Fruit fly (Drosophila melanogaster) whole organism, prepupa: ENCODE measurements around the gene CG9541.

Experiments
- Blimp-1 ChIP-seq: fragments of 200-800 bp; sonication (Bioruptor generic); optimal IDR thresholded peaks from 3 replicates; lab custom pipeline; 2017; ENCODE audit warnings: missing biosample characterization, missing genetic modification characterization, mild to moderate bottlenecking, moderate library complexity, missing genetic modification reagents
- CG10631 ChIP-seq: fragments of 200-800 bp; sonication (Bioruptor generic); optimal IDR thresholded peaks from 2 replicates; lab custom pipeline; 2016; ENCODE audit warnings: missing biosample characterization, missing genetic modification characterization
- CG10669 ChIP-seq: fragments of 200-800 bp; sonication (Bioruptor generic); optimal IDR thresholded peaks from 3 replicates; lab custom pipeline; 2018; ENCODE audit warnings: missing biosample characterization, mild to moderate bottlenecking, missing genetic modification characterization, moderate library complexity
- CG11294 ChIP-seq: fragments of 200-800 bp; sonication (Bioruptor generic); IDR thresholded peaks from 2 replicates; pipeline ENCODE4 v1.3.6; 2022; ENCODE audit warnings: missing biosample characterization, missing genetic modification characterization
- CG11762 ChIP-seq: fragments of 200-800 bp; sonication (Bioruptor generic); optimal IDR thresholded peaks from 3 replicates; lab custom pipeline; 2016; ENCODE audit warnings: missing biosample characterization, missing genetic modification characterization; ENCODE audit not compliant: insufficient read depth
- CG11902 ChIP-seq: fragments of 200-800 bp; sonication (Bioruptor generic); optimal IDR thresholded peaks from 3 replicates; lab custom pipeline; 2016; ENCODE audit warnings: missing biosample characterization, missing genetic modification characterization
- CG1621 ChIP-seq: fragments of 200-800 bp; sonication (Bioruptor generic); optimal IDR thresholded peaks from 3 replicates; lab custom pipeline; 2018; ENCODE audit warnings: missing biosample characterization, mild to moderate bottlenecking, missing genetic modification characterization
- CG3032 ChIP-seq: fragments of 200-800 bp; optimal IDR thresholded peaks from 2 replicates; lab custom pipeline; 2019; ENCODE audit warnings: missing biosample characterization, mild to moderate bottlenecking, missing genetic modification characterization, moderate library complexity
- CG32006 ChIP-seq: fragments of 200-800 bp; sonication (Bioruptor generic); optimal IDR thresholded peaks from 3 replicates; lab custom pipeline; 2017; ENCODE audit warnings: missing biosample characterization, mild to moderate bottlenecking, missing genetic modification characterization
- CG34406 ChIP-seq: fragments of 200-800 bp; sonication (Bioruptor generic); optimal IDR thresholded peaks from 3 replicates; lab custom pipeline; 2016; ENCODE audit warnings: missing biosample characterization, missing genetic modification characterization
- CG4318 ChIP-seq: fragments of 200-800 bp; sonication (Bioruptor generic); optimal IDR thresholded peaks from 3 replicates; lab custom pipeline; 2017; ENCODE audit warnings: missing biosample characterization, mild to moderate bottlenecking, missing genetic modification characterization
- CG6163 ChIP-seq: fragments of 200-800 bp; sonication (Bioruptor generic); IDR thresholded peaks from 3 replicates; pipeline ENCODE4 v1.3.6; 2022; ENCODE audit warnings: missing biosample characterization, missing genetic modification characterization
- CG6276 ChIP-seq: fragments of 200-800 bp; sonication (Bioruptor generic); optimal IDR thresholded peaks from 2 replicates; lab custom pipeline; 2017; ENCODE audit warnings: missing biosample characterization, mild to moderate bottlenecking, missing genetic modification characterization
- CG6792 ChIP-seq: fragments of 200-800 bp; sonication (Bioruptor generic); optimal IDR thresholded peaks from 3 replicates; lab custom pipeline; 2016; ENCODE audit warnings: missing biosample characterization, missing genetic modification characterization
- CG6808 ChIP-seq: fragments of 200-800 bp; sonication (Bioruptor generic); optimal IDR thresholded peaks from 3 replicates; lab custom pipeline; 2017; ENCODE audit warnings: missing biosample characterization, missing genetic modification characterization, mild to moderate bottlenecking, moderate library complexity, missing genetic modification reagents
- CG6854 ChIP-seq: fragments of 200-800 bp; sonication (Bioruptor generic); optimal IDR thresholded peaks from 2 replicates; lab custom pipeline; 2017; ENCODE audit warnings: missing biosample characterization, mild to moderate bottlenecking, missing genetic modification characterization
- CG7368 ChIP-seq: fragments of 200-800 bp; sonication (Bioruptor generic); optimal IDR thresholded peaks from 3 replicates; lab custom pipeline; 2016; ENCODE audit warnings: missing biosample characterization, missing genetic modification characterization
- CG8119 ChIP-seq: fragments of 200-800 bp; sonication (Bioruptor generic); IDR thresholded peaks from 3 replicates; pipeline ENCODE4 v1.3.6; 2022; ENCODE audit warnings: missing biosample characterization, missing genetic modification characterization
- CG8319 ChIP-seq: fragments of 200-800 bp; sonication (Bioruptor generic); optimal IDR thresholded peaks from 3 replicates; lab custom pipeline; 2016; ENCODE audit warnings: missing biosample characterization, missing genetic modification characterization
- CG8632 ChIP-seq: fragments of 200-800 bp; sonication (Bioruptor generic); optimal IDR thresholded peaks from 3 replicates; lab custom pipeline; 2016; ENCODE audit warnings: missing biosample characterization, missing genetic modification characterization
- CG9139 ChIP-seq: fragments of 200-800 bp; sonication (Bioruptor generic); optimal IDR thresholded peaks from 3 replicates; lab custom pipeline; 2017; ENCODE audit warnings: missing biosample characterization, mild to moderate bottlenecking, missing genetic modification characterization
- Eip75B ChIP-seq: fragments of 200-800 bp; sonication (Bioruptor generic); optimal IDR thresholded peaks from 3 replicates; lab custom pipeline; 2016; ENCODE audit warnings: missing biosample characterization, missing genetic modification characterization
- Eip93F ChIP-seq: fragments of 200-800 bp; sonication (Bioruptor generic); optimal IDR thresholded peaks from 2 replicates; lab custom pipeline; 2016; ENCODE audit warnings: missing biosample characterization, mild to moderate bottlenecking, missing genetic modification characterization
- Ets21C ChIP-seq: fragments of 200-800 bp; sonication (Bioruptor generic); optimal IDR thresholded peaks from 3 replicates; lab custom pipeline; 2016; ENCODE audit warnings: missing biosample characterization, missing genetic modification characterization
- Ets96B ChIP-seq: fragments of 200-800 bp; optimal IDR thresholded peaks from 2 replicates; lab custom pipeline; 2019; ENCODE audit warnings: missing biosample characterization, mild to moderate bottlenecking, missing genetic modification characterization, moderate library complexity
- Gug ChIP-seq: fragments of 200-800 bp; sonication (Bioruptor generic); IDR thresholded peaks from 2 replicates; pipeline ENCODE4 v1.3.6; 2022; ENCODE audit warnings: missing biosample characterization, missing genetic modification characterization
- Hr38 ChIP-seq: sonication (Bioruptor generic); optimal IDR thresholded peaks from 2 replicates; lab custom pipeline; 2016; ENCODE audit warnings: missing biosample characterization, missing genetic modification characterization
- Hr39 ChIP-seq: fragments of 200-800 bp; sonication (Bioruptor generic); optimal IDR thresholded peaks from 2 replicates; lab custom pipeline; 2016; ENCODE audit warnings: missing biosample characterization, missing genetic modification characterization
- Met ChIP-seq: fragments of 200-800 bp; sonication (Bioruptor generic); optimal IDR thresholded peaks from 3 replicates; lab custom pipeline; 2016; ENCODE audit warnings: missing biosample characterization, missing genetic modification characterization
- OdsH ChIP-seq: fragments of 200-800 bp; sonication (Bioruptor generic); optimal IDR thresholded peaks from 3 replicates; lab custom pipeline; 2016; ENCODE audit warnings: missing biosample characterization, missing genetic modification characterization
- Smox ChIP-seq: fragments of 200-800 bp; sonication (Bioruptor generic); optimal IDR thresholded peaks from 3 replicates; lab custom pipeline; 2016; ENCODE audit warnings: missing biosample characterization, missing genetic modification characterization
- Sox102F ChIP-seq: fragments of 200-800 bp; sonication (Bioruptor generic); optimal IDR thresholded peaks from 2 replicates; lab custom pipeline; 2016; ENCODE audit warnings: missing biosample characterization, mild to moderate bottlenecking, missing genetic modification characterization
- Sox14 ChIP-seq: fragments of 200-800 bp; sonication (Bioruptor generic); optimal IDR thresholded peaks from 3 replicates; lab custom pipeline; 2016; ENCODE audit warnings: missing biosample characterization, missing genetic modification characterization
- achi ChIP-seq: fragments of 200-800 bp; sonication (Bioruptor generic); optimal IDR thresholded peaks from 3 replicates; lab custom pipeline; 2016; ENCODE audit warnings: missing biosample characterization, missing genetic modification characterization
- acj6 ChIP-seq: fragments of 200-800 bp; sonication (Bioruptor generic); optimal IDR thresholded peaks from 3 replicates; lab custom pipeline; 2016; ENCODE audit warnings: missing biosample characterization, missing genetic modification characterization
- cyc ChIP-seq: fragments of 200-800 bp; sonication (Bioruptor generic); optimal IDR thresholded peaks from 3 replicates; lab custom pipeline; 2016; ENCODE audit warnings: missing biosample characterization, missing genetic modification characterization
- dac ChIP-seq: fragments of 200-800 bp; sonication (Bioruptor generic); optimal IDR thresholded peaks from 2 replicates; lab custom pipeline; 2017; ENCODE audit warnings: missing biosample characterization, mild to moderate bottlenecking, missing genetic modification characterization
- eg ChIP-seq: fragments of 200-800 bp; sonication (Bioruptor generic); IDR thresholded peaks from 3 replicates; pipeline ENCODE4 v1.3.6; 2022; ENCODE audit warnings: missing biosample characterization, missing genetic modification characterization
- esn ChIP-seq: fragments of 200-800 bp; sonication (Bioruptor generic); optimal IDR thresholded peaks from 2 replicates; lab custom pipeline; 2016; ENCODE audit warnings: missing biosample characterization, mild to moderate bottlenecking, missing genetic modification characterization, moderate library complexity
- fd85E ChIP-seq: fragments of 200-800 bp; sonication (Bioruptor generic); optimal IDR thresholded peaks from 3 replicates; lab custom pipeline; 2016; ENCODE audit warnings: missing biosample characterization, missing genetic modification characterization
- fkh ChIP-seq: fragments of 200-800 bp; sonication (Bioruptor generic); optimal IDR thresholded peaks from 3 replicates; lab custom pipeline; 2017; ENCODE audit warnings: missing biosample characterization, mild to moderate bottlenecking, missing genetic modification characterization, moderate library complexity
- lz ChIP-seq: fragments of 200-800 bp; sonication (Bioruptor generic); optimal IDR thresholded peaks from 3 replicates; lab custom pipeline; 2016; ENCODE audit warnings: missing biosample characterization, missing genetic modification characterization
- net ChIP-seq: fragments of 200-800 bp; sonication (Bioruptor generic); optimal IDR thresholded peaks from 3 replicates; lab custom pipeline; 2016; ENCODE audit warnings: missing biosample characterization, missing genetic modification characterization
- pdm3 ChIP-seq: fragments of 200-800 bp; sonication (Bioruptor generic); optimal IDR thresholded peaks from 3 replicates; lab custom pipeline; 2016; ENCODE audit warnings: missing biosample characterization, missing genetic modification characterization
- salr ChIP-seq, 2 experiments: fragments of 200-800 bp; sonication (Bioruptor generic); optimal IDR thresholded peaks; 3 replicates each; lab custom pipeline; 2016 to 2018; ENCODE audit warnings: missing biosample characterization in 2 of 2, missing genetic modification characterization in 2 of 2, mild to moderate bottlenecking in 1 of 2
- spab ChIP-seq: fragments of 200-800 bp; sonication (Bioruptor generic); optimal IDR thresholded peaks from 2 replicates; lab custom pipeline; 2017; ENCODE audit warnings: missing biosample characterization, mild to moderate bottlenecking, missing genetic modification characterization, missing genetic modification reagents
- ss ChIP-seq, 2 experiments: fragments of 200-800 bp; sonication (Bioruptor generic); optimal IDR thresholded peaks; 2 replicates in 1 of 2; 3 replicates in 1 of 2; lab custom pipeline; 2017 to 2018; ENCODE audit warnings: mild to moderate bottlenecking in 2 of 2, missing biosample characterization in 2 of 2, missing genetic modification characterization in 2 of 2, moderate library complexity in 1 of 2
- vri ChIP-seq: fragments of 200-800 bp; sonication (Bioruptor generic); optimal IDR thresholded peaks from 3 replicates; lab custom pipeline; 2016; ENCODE audit warnings: missing biosample characterization, mild to moderate bottlenecking, missing genetic modification characterization

Gene CG9541

dm6 chr2L:8923405-8923804 lies 51.8 kb downstream of the CG9541 start (continued):
- TF ChIP-seq CG6276 = no peak
- no peak for TF ChIP-seq Gug (GFP tag; lab: Robert Waterston, UW)
- peak; percentile 64; the same call in 2 of the 3 replicates for TF ChIP-seq CG8119
- TF ChIP-seq cyc = no peak
- no peak for TF ChIP-seq CG10669
- TF ChIP-seq CG8632 = no peak
- TF ChIP-seq lz (GFP tag; lab: Kevin White, UChicago) = peak; percentile 6
- TF ChIP-seq achi (GFP tag; lab: Kevin White, UChicago) = peak; percentile 1
- no peak for TF ChIP-seq Met (GFP tag; lab: Kevin White, UChicago)
- peak in 1 of 2 experiments; percentile 40 for TF ChIP-seq salr (GFP tag; optimal IDR thresholded peaks at IDR 0.05; lab: Kevin White, UChicago)
- TF ChIP-seq CG9139 (GFP tag; lab: Kevin White, UChicago) = no peak
- TF ChIP-seq OdsH (GFP tag; lab: Kevin White, UChicago) = no peak
- no peak for TF ChIP-seq CG11762 (GFP tag; lab: Kevin White, UChicago)
- TF ChIP-seq Ets96B (tag; lab: Kevin White, UChicago) = no peak
- TF ChIP-seq CG10631 (GFP tag; lab: Kevin White, UChicago) = peak; percentile 3
- no peak for TF ChIP-seq CG6808 (GFP tag; lab: Kevin White, UChicago)
- TF ChIP-seq CG11294 (GFP tag; lab: Robert Waterston, UW) = no peak; the same call in 1 of the 2 replicates
- no peak for TF ChIP-seq Blimp-1 (GFP tag; lab: Kevin White, UChicago)
- TF ChIP-seq CG1621 (tag; lab: Kevin White, UChicago) = no peak
- TF ChIP-seq acj6 = peak; percentile 12
- TF ChIP-seq CG4318 (GFP tag; lab: Kevin White, UChicago) = peak; percentile 10
- TF ChIP-seq CG6792 (GFP tag; lab: Kevin White, UChicago) = no peak
- peak; percentile 1 for TF ChIP-seq dac (GFP tag; lab: Kevin White, UChicago)
- no peak for TF ChIP-seq CG6854 (GFP tag; lab: Kevin White, UChicago)
- peak; percentile 61 for TF ChIP-seq eg (GFP tag; lab: Robert Waterston, UW)
- TF ChIP-seq vri (GFP tag; lab: Kevin White, UChicago) = no peak
- peak; percentile 6 for TF ChIP-seq Hr39
- no peak for TF ChIP-seq Smox (GFP tag; lab: Kevin White, UChicago)
- TF ChIP-seq CG6163 (GFP tag; lab: Robert Waterston, UW) = peak; percentile 37; the same call in 1 of the 3 replicates
- no peak for TF ChIP-seq CG8319 (GFP tag; lab: Kevin White, UChicago)
- no peak for TF ChIP-seq CG3032 (tag; lab: Kevin White, UChicago)
- TF ChIP-seq Sox14 (GFP tag; lab: Kevin White, UChicago) = peak; percentile 15
- no peak for TF ChIP-seq CG11902 (GFP tag; lab: Kevin White, UChicago)
- no peak for TF ChIP-seq Eip75B

DNA sequence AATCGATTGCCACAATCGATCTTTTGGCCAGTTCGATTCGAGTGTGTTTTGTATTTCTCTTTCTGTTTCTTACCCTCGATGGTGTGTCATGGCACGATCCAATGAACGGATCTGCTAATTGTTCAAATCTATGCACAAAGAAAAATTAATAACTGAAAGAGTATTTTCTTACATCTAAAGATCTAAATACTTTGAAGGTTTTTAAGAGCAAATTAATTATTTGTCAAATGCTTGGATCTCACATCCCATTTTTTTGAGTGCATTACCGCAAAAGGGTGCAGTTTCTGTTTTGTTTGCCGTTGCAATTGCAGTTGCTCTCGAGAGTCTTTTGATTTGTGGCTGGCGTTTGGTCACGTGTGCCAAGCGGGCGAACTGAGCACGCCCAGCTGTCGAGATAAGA lies 53.3 kb downstream of the CG9541 start:
- TF ChIP-seq CG1621 (tag; lab: Kevin White, UChicago) (no peak), CG11902 (GFP tag; lab: Kevin White, UChicago) (no peak), CG11762 (GFP tag; lab: Kevin White, UChicago) (no peak), CG10669 (no peak), ss (GFP tag; optimal IDR thresholded peaks at IDR 0.05; lab: Kevin White, UChicago) (no peak), vri (GFP tag; lab: Kevin White, UChicago) (no peak), Ets96B (tag; lab: Kevin White, UChicago) (no peak), fd85E (GFP tag; lab: Kevin White, UChicago) (no peak), Blimp-1 (GFP tag; lab: Kevin White, UChicago) (no peak), CG6792 (GFP tag; lab: Kevin White, UChicago) (no peak), CG8632 (no peak), Eip75B (no peak), net (GFP tag; lab: Kevin White, UChicago) (no peak), fkh (GFP tag; lab: Kevin White, UChicago) (no peak), CG7368 (GFP tag; lab: Kevin White, UChicago) (no peak), CG3032 (tag; lab: Kevin White, UChicago) (no peak), Hr38 (GFP tag; lab: Kevin White, UChicago) (no peak), esn (no peak), salr (GFP tag; optimal IDR thresholded peaks at IDR 0.05; lab: Kevin White, UChicago) (no peak), acj6 (no peak), Sox102F (GFP tag; lab: Kevin White, UChicago) (no peak), CG10631 (GFP tag; lab: Kevin White, UChicago) (no peak), Eip93F (GFP tag; lab: Kevin White, UChicago) (no peak), CG6808 (GFP tag; lab: Kevin White, UChicago) (no peak), CG8119 (0 out of 3 replicates have a peak, but pooled peaks have one; percentile 26), achi (GFP tag; lab: Kevin White, UChicago) (peak; percentile 3), pdm3 (peak; percentile 9), Ets21C (no peak), CG11294 (GFP tag; lab: Robert Waterston, UW) (no peak), CG34406 (no peak), CG32006 (GFP tag; lab: Kevin White, UChicago) (peak; percentile 25), spab (GFP tag; lab: Kevin White, UChicago) (no peak)
